Worm (Caenorhabditis elegans): ENCODE measurements around the gene F44A6.4.

DNA sequence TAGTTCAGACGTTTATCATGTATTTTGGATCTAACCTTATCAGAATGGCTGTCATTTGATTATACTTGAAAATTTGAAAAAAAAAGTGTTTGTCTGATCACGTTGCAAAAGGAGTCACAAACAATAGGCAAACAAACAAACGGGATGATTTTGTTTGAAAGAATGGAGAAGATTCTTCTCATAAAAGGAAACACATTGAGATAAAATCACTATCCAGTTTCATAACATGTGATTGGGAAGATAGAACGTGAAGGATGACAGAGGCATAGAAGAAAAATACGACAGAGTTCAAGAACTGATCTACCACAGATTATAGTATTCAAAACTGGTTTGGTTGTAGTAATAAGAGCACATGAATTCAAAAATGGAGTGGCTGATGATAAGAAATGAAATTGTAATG lies 3.5 kb upstream of the F44A6.4 start, which contains the start of gene F44A6.5:
- TF ChIP-seq pes-1 (GFP tag; IDR thresholded peaks at IDR 0.05) (no peak), sea-1 (GFP tag; conservative IDR thresholded peaks at IDR 0.05) (no peak), tbx-37 (GFP tag; conservative IDR thresholded peaks at IDR 0.05) (no peak), ama-1 (optimal IDR thresholded peaks at IDR 0.05) (no peak), ceh-36 (tag; optimal IDR thresholded peaks at IDR 0.05) (no peak), scrt-1 (GFP tag; IDR thresholded peaks at IDR 0.05) (no peak), flt-1 (GFP tag; IDR thresholded peaks at IDR 0.05) (no peak), F13C5.2 (tag; optimal IDR thresholded peaks at IDR 0.05) (no peak), hmg-4 (GFP tag; optimal IDR thresholded peaks at IDR 0.05) (no peak), tbx-11 (GFP tag; IDR thresholded peaks at IDR 0.05) (no peak), hmbx-1 (tag; optimal IDR thresholded peaks at IDR 0.05) (no peak), tra-4 (tag; optimal IDR thresholded peaks at IDR 0.05) (no peak)

Measured in whole organism, early embryonic.